Worm (Caenorhabditis elegans) whole organism, early embryonic: ENCODE measurements around the gene Y46G5A.29.

Experiments
- B0310.2 ChIP-seq: sonication (generic microtip); optimal IDR thresholded peaks from 2 replicates; lab custom pipeline; 2016; ENCODE audit warnings: mild to moderate bottlenecking, missing genetic modification characterization, missing compliant biosample characterization
- F13C5.2 ChIP-seq: sonication (generic microtip); optimal IDR thresholded peaks from 2 replicates; lab custom pipeline; 2017; ENCODE audit warnings: mild to moderate bottlenecking, missing genetic modification characterization, inconsistent platforms, missing compliant biosample characterization
- aly-1 ChIP-seq: sonication (generic microtip); optimal IDR thresholded peaks from 2 replicates; lab custom pipeline; 2016; ENCODE audit warnings: missing genetic modification characterization, missing compliant biosample characterization
- ama-1 ChIP-seq: fragments of 150-350 bp; optimal IDR thresholded peaks from 2 replicates; lab custom pipeline; 2014
- ceh-13 ChIP-seq: fragments of 200-800 bp; sonication (Bioruptor generic); optimal IDR thresholded peaks from 2 replicates; lab custom pipeline; 2018; ENCODE audit warnings: mild to moderate bottlenecking, missing genetic modification characterization, missing compliant biosample characterization
- ceh-36 ChIP-seq: sonication (generic microtip); optimal IDR thresholded peaks from 2 replicates; lab custom pipeline; 2016; ENCODE audit warnings: missing genetic modification characterization, inconsistent platforms, missing compliant biosample characterization
- ets-7 ChIP-seq: sonication (generic microtip); optimal IDR thresholded peaks from 2 replicates; lab custom pipeline; 2016; ENCODE audit warnings: missing genotype, missing genetic modification characterization, missing compliant biosample characterization
- flt-1 ChIP-seq: fragments of 200-800 bp; sonication (Bioruptor generic); IDR thresholded peaks from 2 replicates; pipeline ENCODE4 v1.3.6; 2022; ENCODE audit warnings: missing genetic modification characterization, missing compliant biosample characterization
- hmbx-1 ChIP-seq: sonication (generic microtip); optimal IDR thresholded peaks from 2 replicates; lab custom pipeline; 2016; ENCODE audit warnings: mild to moderate bottlenecking, missing genetic modification characterization, missing compliant biosample characterization
- hmg-4 ChIP-seq: fragments of 200-800 bp; sonication (Bioruptor generic); optimal IDR thresholded peaks from 2 replicates; lab custom pipeline; 2018; ENCODE audit warnings: mild to moderate bottlenecking, missing genetic modification characterization, missing compliant biosample characterization
- hnd-1 ChIP-seq: sonication (generic microtip); optimal IDR thresholded peaks from 2 replicates; lab custom pipeline; 2016; ENCODE audit warnings: missing genetic modification characterization, missing compliant biosample characterization
- pes-1 ChIP-seq: fragments of 200-800 bp; sonication (Bioruptor generic); IDR thresholded peaks from 2 replicates; pipeline ENCODE4 v1.3.6; 2022; ENCODE audit warnings: missing genetic modification reagents, missing genetic modification characterization, missing compliant biosample characterization
- scrt-1 ChIP-seq: fragments of 200-800 bp; sonication (Bioruptor generic); IDR thresholded peaks from 2 replicates; pipeline ENCODE4 v1.3.6; 2022; ENCODE audit warnings: missing genetic modification characterization, missing compliant biosample characterization
- sea-1 ChIP-seq: fragments of 200-800 bp; sonication (Bioruptor generic); conservative IDR thresholded peaks from 2 replicates; pipeline ENCODE4 v1.3.6; 2022; ENCODE audit warnings: missing genetic modification characterization, missing compliant biosample characterization
- tbx-11 ChIP-seq: fragments of 200-800 bp; sonication (Bioruptor generic); IDR thresholded peaks from 2 replicates; pipeline ENCODE4 v1.3.6; 2022; ENCODE audit warnings: missing genetic modification characterization, missing compliant biosample characterization
- tbx-37 ChIP-seq: fragments of 200-800 bp; sonication (Bioruptor generic); conservative IDR thresholded peaks from 2 replicates; pipeline ENCODE4 v1.3.6; 2022; ENCODE audit warnings: missing genetic modification reagents, missing genetic modification characterization, missing compliant biosample characterization
- tra-4 ChIP-seq: sonication (generic microtip); optimal IDR thresholded peaks from 2 replicates; lab custom pipeline; 2017; ENCODE audit warnings: missing genetic modification characterization, missing compliant biosample characterization

Gene Y46G5A.29

DNA sequence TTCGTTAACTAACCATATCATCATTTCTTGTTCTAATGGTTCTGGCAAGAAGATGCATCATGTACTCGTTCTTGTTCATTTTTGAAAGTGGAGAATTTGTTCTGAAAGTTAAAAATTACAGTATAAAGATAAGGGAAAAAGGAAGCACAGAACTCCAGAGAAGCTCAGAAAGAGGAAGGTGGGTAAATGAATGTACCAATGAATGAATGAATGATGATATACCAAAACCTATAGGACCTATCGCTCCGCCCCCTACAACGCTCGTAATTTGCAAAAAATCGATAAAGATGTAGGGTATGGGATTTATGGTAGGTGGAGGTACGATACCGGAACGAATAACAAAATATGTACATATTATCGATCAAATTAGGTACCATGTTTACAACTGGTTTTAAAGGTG is 8.3 kb upstream of the Y46G5A.29 start, which contains the start of gene pes-10:
Gene pes-10 (minus strand): TSS at position 101 of the 400 bp plus-strand sequence.
- TF ChIP-seq tra-4 (no peak), flt-1 (GFP tag; lab: Robert Waterston, UW) (no peak), sea-1 (GFP tag; lab: Robert Waterston, UW) (no peak), F13C5.2 (no peak), B0310.2 (tag; lab: Kevin White, UChicago) (no peak), tbx-37 (GFP tag; lab: Robert Waterston, UW) (no peak), ceh-13 (GFP tag; lab: Kevin White, UChicago) (no peak), scrt-1 (GFP tag; lab: Robert Waterston, UW) (no peak), ceh-36 (tag; lab: Kevin White, UChicago) (no peak), hmbx-1 (tag; lab: Kevin White, UChicago) (no peak)

DNA sequence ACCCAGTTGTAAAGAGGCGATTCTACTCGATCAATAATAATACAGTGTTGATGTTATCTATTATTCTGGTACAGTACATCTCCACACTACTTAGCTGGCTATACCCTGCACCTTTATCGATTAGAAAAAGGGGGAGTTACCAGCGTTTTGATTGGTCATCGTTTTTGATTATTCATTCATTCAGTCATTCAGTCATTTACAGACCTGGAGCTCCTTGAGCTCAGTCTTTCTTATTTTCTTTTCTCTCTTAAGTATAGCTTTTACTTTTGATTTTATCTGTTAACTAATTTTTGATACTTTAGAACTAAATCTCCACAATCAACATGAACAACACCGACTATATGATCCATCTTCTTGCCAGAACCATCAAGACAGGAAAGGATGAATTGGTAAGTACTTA is 5.9 kb upstream of the Y46G5A.29 start, which contains the start of gene Y46G5A.28:
Gene Y46G5A.28 (plus strand): TSS at position 301 of the 400 bp plus-strand sequence.
- TF ChIP-seq ceh-36 (tag; lab: Kevin White, UChicago) (no peak), B0310.2 (tag; lab: Kevin White, UChicago) (no peak), hmbx-1 (tag; lab: Kevin White, UChicago) (no peak), hmg-4 (GFP tag; lab: Kevin White, UChicago) (no peak)

DNA sequence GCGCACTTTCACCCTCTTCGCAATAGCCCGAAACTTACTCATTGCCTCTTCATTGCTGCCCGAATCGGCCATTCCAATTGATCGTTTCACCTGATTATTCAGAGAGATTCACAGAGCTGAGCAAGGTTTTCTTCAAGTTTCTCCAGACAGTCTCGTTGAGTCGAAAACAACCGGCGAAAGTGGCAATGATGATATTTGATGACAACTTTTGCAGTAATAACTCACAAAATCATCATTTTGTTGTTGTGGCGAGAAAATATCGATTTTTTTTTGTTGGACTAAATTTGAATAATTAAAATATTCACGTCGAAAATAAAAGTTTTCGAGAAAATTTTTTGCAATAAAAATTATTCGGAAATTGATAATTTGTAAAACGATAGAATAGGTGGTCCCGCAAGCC is 9.6 kb downstream of the Y46G5A.29 start, which contains the start of gene snf-5:
Gene snf-5 (minus strand): TSS at position 182 of the 400 bp plus-strand sequence.
- TF ChIP-seq hmbx-1 (tag; lab: Kevin White, UChicago), result no peak
- TF ChIP-seq tbx-37 (GFP tag; lab: Robert Waterston, UW), result no peak
- no peak for TF ChIP-seq ama-1 (lab: Kevin White, UChicago)
- TF ChIP-seq F13C5.2, result no peak
- TF ChIP-seq scrt-1 (GFP tag; lab: Robert Waterston, UW), result no peak
- TF ChIP-seq hmg-4 (GFP tag; lab: Kevin White, UChicago), result no peak
- no peak for TF ChIP-seq pes-1
- TF ChIP-seq sea-1 (GFP tag; lab: Robert Waterston, UW), result no peak
- TF ChIP-seq ceh-13 (GFP tag; lab: Kevin White, UChicago), result no peak
- TF ChIP-seq hnd-1 (tag; lab: Kevin White, UChicago), result no peak
- no peak for TF ChIP-seq tbx-11
- no peak for TF ChIP-seq ceh-36 (tag; lab: Kevin White, UChicago)
- TF ChIP-seq ets-7 (tag; lab: Kevin White, UChicago), result no peak

DNA sequence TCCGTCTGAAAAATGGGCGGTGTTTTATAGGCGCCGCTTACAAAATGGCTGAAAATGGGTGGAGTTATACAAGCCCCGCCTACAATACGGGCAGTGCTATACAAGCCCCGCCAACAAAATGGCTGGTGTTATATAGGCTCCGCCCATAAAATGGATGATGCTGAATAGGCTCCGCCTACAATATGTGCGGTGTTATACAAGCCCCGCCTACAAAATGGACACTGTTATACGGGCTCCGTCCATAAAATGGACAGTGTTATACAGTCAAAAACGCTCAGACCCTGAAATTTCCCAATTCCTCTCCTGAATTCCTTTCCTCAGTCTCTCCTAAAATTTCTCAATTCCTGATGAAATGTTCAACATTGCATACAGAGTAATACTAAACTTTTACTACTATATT is 10.1 kb downstream of the Y46G5A.29 start:
- no peak for TF ChIP-seq hmg-4 (GFP tag; lab: Kevin White, UChicago)
- TF ChIP-seq aly-1 (tag; lab: Kevin White, UChicago), result no peak
- TF ChIP-seq tbx-37 (GFP tag; lab: Robert Waterston, UW), result no peak
- TF ChIP-seq tbx-11, result no peak
- no peak for TF ChIP-seq hmbx-1 (tag; lab: Kevin White, UChicago)
- TF ChIP-seq ets-7 (tag; lab: Kevin White, UChicago), result no peak
- no peak for TF ChIP-seq ama-1 (lab: Kevin White, UChicago)
- no peak for TF ChIP-seq B0310.2 (tag; lab: Kevin White, UChicago)
- no peak for TF ChIP-seq hnd-1 (tag; lab: Kevin White, UChicago)
- TF ChIP-seq scrt-1 (GFP tag; lab: Robert Waterston, UW), result no peak
- no peak for TF ChIP-seq ceh-13 (GFP tag; lab: Kevin White, UChicago)
- no peak for TF ChIP-seq sea-1 (GFP tag; lab: Robert Waterston, UW)
- no peak for TF ChIP-seq flt-1 (GFP tag; lab: Robert Waterston, UW)
- TF ChIP-seq F13C5.2, result no peak
- TF ChIP-seq pes-1, result no peak
- no peak for TF ChIP-seq tra-4
- TF ChIP-seq ceh-36 (tag; lab: Kevin White, UChicago), result no peak

DNA sequence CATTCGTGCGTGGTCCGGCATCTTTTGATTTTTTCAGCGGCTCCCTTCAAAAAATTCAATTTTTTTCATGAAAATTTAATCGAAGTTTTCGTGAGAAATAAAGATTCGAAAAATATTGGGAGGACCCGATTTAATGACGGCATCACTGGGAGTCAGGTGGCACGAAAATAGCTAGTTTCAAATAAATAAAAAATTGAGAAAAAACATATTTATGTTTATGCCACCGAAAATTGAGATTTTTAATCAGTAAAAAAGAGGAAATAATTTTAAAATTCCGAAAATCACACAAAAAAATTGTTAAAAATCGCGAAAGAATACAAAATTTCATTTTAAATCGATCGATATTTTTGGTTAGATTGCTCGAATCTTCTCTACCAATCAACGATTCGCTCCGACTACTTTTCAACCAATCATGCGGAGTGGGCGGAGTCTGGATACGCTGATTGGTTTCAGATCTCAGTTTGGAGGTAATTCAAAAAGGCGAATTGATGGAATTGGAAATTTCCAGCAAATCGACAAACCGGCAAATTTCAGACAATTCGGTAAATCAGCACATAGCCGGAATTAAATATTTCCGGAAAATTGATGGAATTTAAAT is 22.2 kb downstream of the Y46G5A.29 start, which contains the start of gene gsy-1:
Gene gsy-1 (minus strand): TSS at position 51 of the 598 bp plus-strand sequence.
- TF ChIP-seq scrt-1 (GFP tag; lab: Robert Waterston, UW), result no peak
- no peak for TF ChIP-seq ets-7 (tag; lab: Kevin White, UChicago)
- no peak for TF ChIP-seq pes-1

DNA sequence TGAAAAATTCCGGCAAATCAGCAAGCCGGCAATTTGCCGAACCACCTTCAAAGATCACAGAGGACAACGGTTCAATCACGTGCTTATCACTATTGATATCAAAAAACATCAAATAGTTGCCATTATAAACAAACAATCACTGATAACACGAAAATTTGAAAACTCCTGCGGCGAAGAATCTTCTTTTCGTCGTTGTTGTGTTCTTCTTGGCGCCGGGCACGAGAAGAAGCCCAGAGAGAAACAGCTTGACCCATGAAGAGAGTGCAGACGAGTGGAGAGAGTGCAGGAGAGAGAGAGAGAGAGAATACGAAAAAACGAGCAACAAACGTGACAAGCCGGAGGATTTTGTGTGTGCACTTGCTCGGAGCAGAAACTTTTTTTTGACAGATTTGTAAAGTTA is 22.7 kb downstream of the Y46G5A.29 start:
- TF ChIP-seq pes-1 (no peak), B0310.2 (tag; lab: Kevin White, UChicago) (no peak), hmg-4 (GFP tag; lab: Kevin White, UChicago) (no peak), tbx-11 (no peak), hnd-1 (tag; lab: Kevin White, UChicago) (no peak), flt-1 (GFP tag; lab: Robert Waterston, UW) (no peak), ama-1 (lab: Kevin White, UChicago) (no peak), aly-1 (tag; lab: Kevin White, UChicago) (no peak), F13C5.2 (no peak), ceh-36 (tag; lab: Kevin White, UChicago) (no peak), ceh-13 (GFP tag; lab: Kevin White, UChicago) (no peak), ets-7 (tag; lab: Kevin White, UChicago) (no peak), sea-1 (GFP tag; lab: Robert Waterston, UW) (no peak), scrt-1 (GFP tag; lab: Robert Waterston, UW) (no peak), tbx-37 (GFP tag; lab: Robert Waterston, UW) (no peak), tra-4 (no peak)

DNA sequence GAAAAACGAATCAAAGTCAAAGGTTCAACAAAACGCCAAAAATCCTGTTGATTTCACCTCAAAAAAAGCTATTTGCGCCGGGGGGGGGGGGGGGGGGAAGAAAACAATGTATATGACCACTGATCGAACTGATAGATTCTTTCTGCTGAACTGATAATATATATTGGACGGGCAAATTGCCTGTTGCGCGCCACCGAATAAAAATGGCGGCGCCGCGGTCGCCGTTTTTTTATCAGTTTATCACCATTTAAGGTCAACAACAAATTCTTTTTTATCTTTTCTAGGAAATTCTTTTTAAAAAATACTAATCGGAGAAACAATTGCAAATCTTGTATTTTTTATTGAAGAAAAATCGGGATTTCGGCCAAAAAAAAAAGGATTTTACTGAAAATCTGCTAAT is 23.8 kb downstream of the Y46G5A.29 start:
- no peak for TF ChIP-seq ama-1 (lab: Kevin White, UChicago)
- TF ChIP-seq ets-7 (tag; lab: Kevin White, UChicago), result no peak
- TF ChIP-seq sea-1 (GFP tag; lab: Robert Waterston, UW), result no peak
- no peak for TF ChIP-seq hmbx-1 (tag; lab: Kevin White, UChicago)
- no peak for TF ChIP-seq ceh-13 (GFP tag; lab: Kevin White, UChicago)
- no peak for TF ChIP-seq aly-1 (tag; lab: Kevin White, UChicago)
- TF ChIP-seq ceh-36 (tag; lab: Kevin White, UChicago), result no peak
- TF ChIP-seq hnd-1 (tag; lab: Kevin White, UChicago), result no peak
- no peak for TF ChIP-seq flt-1 (GFP tag; lab: Robert Waterston, UW)
